Worm (Caenorhabditis elegans) whole organism, L4 larva: Measurements from ENCODE around the gene pqn-63.

Experiments
- Y105C5A.15 ChIP-seq: fragments of 200-800 bp; sonication (Bioruptor generic); IDR thresholded peaks from 2 replicates; pipeline ENCODE4 v1.3.6; 2022; ENCODE audit warnings: missing genetic modification characterization, missing compliant biosample characterization
- ama-1 ChIP-seq: fragments of 150-350 bp; optimal IDR thresholded peaks from 2 replicates; lab custom pipeline; 2014; ENCODE audit warnings: inconsistent platforms, mixed read lengths
- fos-1 ChIP-seq: fragments of 150-350 bp; optimal IDR thresholded peaks from 2 replicates; lab custom pipeline; 2014; ENCODE audit warnings: missing biosample characterization, missing genetic modification characterization
- hlh-11 ChIP-seq: fragments of 200-800 bp; sonication (Bioruptor generic); optimal IDR thresholded peaks from 2 replicates; lab custom pipeline; 2018; ENCODE audit warnings: mild to moderate bottlenecking, missing genetic modification characterization, missing compliant biosample characterization
- saeg-2 ChIP-seq: fragments of 200-800 bp; sonication (Bioruptor generic); IDR thresholded peaks from 2 replicates; pipeline ENCODE4 v1.3.6; 2022; ENCODE audit warnings: missing genetic modification reagents, missing genetic modification characterization, missing compliant biosample characterization
- zip-11 ChIP-seq: fragments of 200-800 bp; sonication (Bioruptor generic); IDR thresholded peaks from 2 replicates; pipeline ENCODE4 v1.3.6; 2022; ENCODE audit warnings: missing genetic modification characterization, missing compliant biosample characterization
- ztf-11 ChIP-seq: fragments of 150-350 bp; optimal IDR thresholded peaks from 2 replicates; lab custom pipeline; 2014; ENCODE audit warnings: missing biosample characterization, missing genetic modification characterization

DNA sequence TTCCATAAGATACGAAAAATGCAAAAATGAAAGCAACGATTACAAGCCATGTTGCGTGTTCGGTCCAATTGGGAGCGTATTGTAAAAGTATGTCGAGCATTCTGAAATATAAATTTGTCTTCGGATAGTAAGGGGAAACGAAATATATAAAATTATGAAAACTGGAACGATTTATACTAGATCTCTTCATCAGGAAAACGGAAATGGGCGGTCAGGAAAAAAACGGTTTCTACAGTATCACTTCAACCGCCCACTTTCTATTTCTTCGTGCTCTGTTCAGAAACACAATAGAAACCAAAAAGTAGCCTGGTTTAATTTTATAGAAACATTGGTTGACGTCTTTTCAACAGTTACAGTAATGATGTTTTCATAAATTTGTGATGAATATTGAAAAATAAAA, 45.7 kb downstream of the pqn-63 start, which contains the start of gene pitr-4:
- no peak for TF ChIP-seq zip-11 (GFP tag; lab: Robert Waterston, UW)
- no peak for TF ChIP-seq ztf-11 (tag; lab: Kevin White, UChicago)
- TF ChIP-seq Y105C5A.15 (GFP tag; lab: Robert Waterston, UW): no peak
- no peak for TF ChIP-seq ama-1 (lab: Kevin White, UChicago)
- TF ChIP-seq saeg-2: no peak
- TF ChIP-seq hlh-11 (tag; lab: Kevin White, UChicago): no peak
- no peak for TF ChIP-seq fos-1 (tag; lab: Kevin White, UChicago)
